Worm (Caenorhabditis elegans) whole organism, L4/young adult: Measurements from ENCODE around the gene fbxa-174.

Experiments used
- W03F9.2 ChIP-seq: fragments of 150-350 bp; optimal IDR thresholded peaks from 2 replicates; lab custom pipeline; 2014; ENCODE audit warnings: missing biosample characterization, missing genetic modification characterization
- dao-5 ChIP-seq: sonication (generic microtip); optimal IDR thresholded peaks from 2 replicates; lab custom pipeline; 2016; ENCODE audit warnings: missing genotype, missing genetic modification characterization, moderate library complexity, missing compliant biosample characterization
- him-1 ChIP-seq: sonication (generic microtip); optimal IDR thresholded peaks from 2 replicates; lab custom pipeline; 2016; ENCODE audit warnings: missing genotype, missing genetic modification reagents, missing genetic modification characterization, missing compliant biosample characterization

fbxa-174 gene

DNA sequence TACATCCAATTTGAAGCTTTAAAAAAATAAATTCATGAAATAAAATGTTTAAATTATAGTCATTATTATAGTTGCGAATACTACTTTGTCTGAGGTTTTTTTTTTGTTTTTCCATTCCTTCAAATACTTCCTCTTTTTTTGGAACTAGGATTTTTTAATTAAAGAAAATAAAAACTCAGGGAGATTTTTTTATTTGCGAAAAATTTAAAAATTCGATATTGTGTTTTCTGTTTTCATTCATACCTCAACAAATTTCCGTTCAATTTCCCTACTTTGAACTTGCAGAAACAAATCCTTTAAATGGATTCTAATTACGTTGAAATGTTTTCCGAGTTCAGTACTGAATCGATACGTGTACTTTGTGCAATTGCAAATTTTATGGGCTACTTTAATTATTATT lies 49.8 kb downstream of the fbxa-174 start, which contains the start of gene srw-32:
srw-32 (plus strand) TSS at position 301 of the 400 bp plus-strand sequence.
- TF ChIP-seq W03F9.2 (tag; lab: Kevin White, UChicago) (no peak), him-1 (tag; lab: Kevin White, UChicago) (no peak), dao-5 (no peak)

DNA sequence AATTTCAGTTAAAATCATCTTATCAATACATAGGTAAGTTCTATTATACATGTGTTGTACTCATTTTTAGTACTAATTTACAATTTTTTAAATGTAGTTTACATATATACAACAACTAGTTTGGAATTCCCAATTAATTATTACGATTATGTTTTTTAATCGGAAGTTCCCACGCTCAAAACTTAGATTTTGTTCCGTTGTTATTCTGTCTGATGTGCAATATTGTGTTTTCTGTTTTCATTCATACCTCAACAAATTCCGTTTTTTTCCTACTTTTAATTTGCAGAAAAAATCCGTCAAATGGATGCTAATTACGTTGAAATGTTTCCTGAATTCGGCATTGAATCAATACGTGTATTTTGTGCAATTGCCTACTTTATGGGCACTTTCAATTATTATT lies 52.0 kb downstream of the fbxa-174 start, which contains the start of gene srw-31:
srw-31 (plus strand) TSS at position 301 of the 400 bp plus-strand sequence.
- no peak for TF ChIP-seq him-1 (tag; lab: Kevin White, UChicago)
- TF ChIP-seq dao-5 = no peak
- TF ChIP-seq W03F9.2 (tag; lab: Kevin White, UChicago) = no peak
